Worm (Caenorhabditis elegans) whole organism, L2 larva: ENCODE measurements around the gene F02H6.2.

Experiments
- ama-1 ChIP-seq: fragments of 150-350 bp; optimal IDR thresholded peaks from 2 replicates; lab custom pipeline; 2018; ENCODE audit warnings: inconsistent platforms
- nhr-6 ChIP-seq: fragments of 150-350 bp; optimal IDR thresholded peaks from 2 replicates; lab custom pipeline; 2014; ENCODE audit warnings: missing biosample characterization, missing genetic modification characterization
- nhr-77 ChIP-seq: fragments of 150-350 bp; optimal IDR thresholded peaks from 2 replicates; lab custom pipeline; 2014; ENCODE audit warnings: missing biosample characterization, missing genetic modification characterization
- snpc-4 ChIP-seq: fragments of 150-350 bp; optimal IDR thresholded peaks from 2 replicates; lab custom pipeline; 2014; ENCODE audit warnings: missing biosample characterization, missing genetic modification characterization
- zag-1 ChIP-seq: fragments of 150-350 bp; optimal IDR thresholded peaks from 2 replicates; lab custom pipeline; 2014; ENCODE audit warnings: missing biosample characterization, missing genetic modification characterization
- ztf-11 ChIP-seq: sonication (generic microtip); optimal IDR thresholded peaks from 2 replicates; lab custom pipeline; 2017; ENCODE audit warnings: missing biosample characterization, missing genetic modification characterization

- TF ChIP-seq ztf-11 (tag; lab: Kevin White, UChicago) = no peak
- TF ChIP-seq nhr-6 = no peak
- TF ChIP-seq nhr-77 = no peak
- TF ChIP-seq snpc-4 (tag; lab: Kevin White, UChicago) = no peak
- TF ChIP-seq zag-1 (tag; lab: Kevin White, UChicago) = no peak
- TF ChIP-seq ama-1 (lab: Kevin White, UChicago) = no peak
Observed at ce11 chrIV:14153261-14153660, 43.0 kb upstream of the F02H6.2 start, which contains the start of gene oac-38.
